Worm (Caenorhabditis elegans): Measurements from ENCODE around the gene ZK637.15.

- TF ChIP-seq mab-5 (tag; optimal IDR thresholded peaks at IDR 0.05) = no peak
- TF ChIP-seq snpc-4 (tag; optimal IDR thresholded peaks at IDR 0.05) = no peak
- no peak for TF ChIP-seq nhr-12 (tag; optimal IDR thresholded peaks at IDR 0.05)
Observed at ce11 chrIII:8922061-8922460, 2.2 kb downstream of the ZK637.15 start.
